Fruit fly (Drosophila melanogaster) whole organism, embryonic: Measurements from ENCODE around the gene spn-B.

Experiments
- Asciz ChIP-seq: fragments of 200-800 bp; sonication (Bioruptor generic); optimal IDR thresholded peaks from 2 replicates; lab custom pipeline; 2017; ENCODE audit warnings: missing biosample characterization, mild to moderate bottlenecking, missing genetic modification characterization, missing genetic modification reagents
- Bdp1 ChIP-seq: fragments of 200-800 bp; sonication (Bioruptor generic); optimal IDR thresholded peaks from 3 replicates; lab custom pipeline; 2016; ENCODE audit warnings: missing biosample characterization, missing genetic modification characterization
- CG10147 ChIP-seq: fragments of 200-800 bp; sonication (Bioruptor generic); optimal IDR thresholded peaks from 2 replicates; lab custom pipeline; 2019; ENCODE audit warnings: missing biosample characterization, mild to moderate bottlenecking, missing genetic modification characterization, moderate library complexity
- CG10366 ChIP-seq: fragments of 200-800 bp; sonication (Bioruptor generic); IDR thresholded peaks from 2 replicates; pipeline ENCODE4 v1.3.6; 2022; ENCODE audit warnings: missing biosample characterization, missing genetic modification characterization
- CG11247 ChIP-seq: fragments of 200-800 bp; sonication (Bioruptor generic); IDR thresholded peaks from 2 replicates; pipeline ENCODE4 v1.3.6; 2022; ENCODE audit warnings: missing biosample characterization, missing genetic modification characterization
- CG11504 ChIP-seq: fragments of 200-800 bp; sonication (Bioruptor generic); optimal IDR thresholded peaks from 3 replicates; lab custom pipeline; 2019; ENCODE audit warnings: missing biosample characterization, mild to moderate bottlenecking, missing genetic modification characterization, moderate library complexity
- CG11723 ChIP-seq: fragments of 200-800 bp; sonication (Bioruptor generic); optimal IDR thresholded peaks from 2 replicates; lab custom pipeline; 2017; ENCODE audit warnings: missing biosample characterization, mild to moderate bottlenecking, missing genetic modification characterization
- CG12071 ChIP-seq: fragments of 200-800 bp; sonication (Bioruptor generic); optimal IDR thresholded peaks from 3 replicates; lab custom pipeline; 2018; ENCODE audit warnings: missing biosample characterization, mild to moderate bottlenecking, missing genetic modification characterization
- CG12391 ChIP-seq: fragments of 200-800 bp; sonication (Bioruptor generic); optimal IDR thresholded peaks from 3 replicates; lab custom pipeline; 2018; ENCODE audit warnings: missing biosample characterization, mild to moderate bottlenecking, missing genetic modification characterization, moderate library complexity
- CG14441 ChIP-seq: fragments of 200-800 bp; sonication (Bioruptor generic); IDR thresholded peaks from 2 replicates; pipeline ENCODE4 v1.3.6; 2022; ENCODE audit warnings: missing biosample characterization, missing genetic modification characterization
- CG14710 ChIP-seq: fragments of 200-800 bp; sonication (Bioruptor generic); optimal IDR thresholded peaks from 3 replicates; lab custom pipeline; 2019; ENCODE audit warnings: missing biosample characterization, mild to moderate bottlenecking, missing genetic modification characterization, moderate library complexity
- CG15011 ChIP-seq: fragments of 200-800 bp; sonication (Bioruptor generic); optimal IDR thresholded peaks from 3 replicates; lab custom pipeline; 2018; ENCODE audit warnings: missing biosample characterization, mild to moderate bottlenecking, missing genetic modification characterization
- CG15514 ChIP-seq: fragments of 200-800 bp; sonication (Bioruptor generic); optimal IDR thresholded peaks from 3 replicates; lab custom pipeline; 2017; ENCODE audit warnings: missing biosample characterization, missing genetic modification characterization, mild to moderate bottlenecking, moderate library complexity, missing genetic modification reagents
- CG17328 ChIP-seq: fragments of 200-800 bp; sonication (Bioruptor generic); IDR thresholded peaks from 2 replicates; pipeline ENCODE4 v1.3.6; 2022; ENCODE audit warnings: missing biosample characterization, missing genetic modification characterization
- CG17359 ChIP-seq: fragments of 200-800 bp; sonication (Bioruptor generic); optimal IDR thresholded peaks from 3 replicates; lab custom pipeline; 2018; ENCODE audit warnings: missing biosample characterization, mild to moderate bottlenecking, missing genetic modification characterization, moderate library complexity
- CG2678 ChIP-seq: fragments of 200-800 bp; sonication (Bioruptor generic); optimal IDR thresholded peaks from 3 replicates; lab custom pipeline; 2019; ENCODE audit warnings: missing biosample characterization, mild to moderate bottlenecking, missing genetic modification characterization, moderate library complexity
- CG30403 ChIP-seq: fragments of 200-800 bp; sonication (Bioruptor generic); optimal IDR thresholded peaks from 3 replicates; lab custom pipeline; 2016; ENCODE audit warnings: missing biosample characterization, missing genetic modification characterization
- CG3847 ChIP-seq: fragments of 200-800 bp; sonication (Bioruptor generic); IDR thresholded peaks from 2 replicates; pipeline ENCODE4 v1.3.6; 2022; ENCODE audit warnings: missing biosample characterization, missing genetic modification characterization
- CG7987 ChIP-seq: fragments of 200-800 bp; sonication (Bioruptor generic); optimal IDR thresholded peaks from 2 replicates; lab custom pipeline; 2018; ENCODE audit warnings: missing biosample characterization, mild to moderate bottlenecking, missing genetic modification characterization, moderate library complexity
- CG8924 ChIP-seq: fragments of 200-800 bp; optimal IDR thresholded peaks from 3 replicates; lab custom pipeline; 2019; ENCODE audit warnings: missing biosample characterization, mild to moderate bottlenecking, missing genetic modification characterization, moderate library complexity
- CG9797 ChIP-seq: fragments of 200-800 bp; sonication (Bioruptor generic); optimal IDR thresholded peaks from 3 replicates; lab custom pipeline; 2018; ENCODE audit warnings: missing biosample characterization, mild to moderate bottlenecking, missing genetic modification characterization
- Eip74EF ChIP-seq, 2 experiments: fragments of 200-800 bp in 1 of 2; fragments of >200 bp in 1 of 2; sonication (Bioruptor generic) in 1 of 2; optimal IDR thresholded peaks; 2 replicates each; lab custom pipeline; 2017 to 2019; ENCODE audit warnings: missing biosample characterization in 2 of 2, missing genetic modification characterization in 2 of 2, mild to moderate bottlenecking in 1 of 2, moderate library complexity in 1 of 2
- GATAe ChIP-seq: fragments of 200-800 bp; sonication (Bioruptor generic); conservative IDR thresholded peaks from 2 replicates; pipeline ENCODE4 v1.3.6; 2022; ENCODE audit warnings: missing biosample characterization, missing genetic modification characterization
- HHEX ChIP-seq: fragments of 200-800 bp; sonication (Bioruptor generic); optimal IDR thresholded peaks from 3 replicates; lab custom pipeline; 2017; ENCODE audit warnings: missing biosample characterization, mild to moderate bottlenecking, missing genetic modification characterization, missing genetic modification reagents
- HLH4C ChIP-seq: fragments of 200-800 bp; sonication (Bioruptor generic); IDR thresholded peaks from 3 replicates; pipeline ENCODE4 v1.3.6; 2022; ENCODE audit warnings: missing biosample characterization, missing genetic modification characterization; ENCODE audit not compliant: partially characterized antibody
- Neu2 ChIP-seq: fragments of 200-800 bp; sonication (Bioruptor generic); optimal IDR thresholded peaks from 3 replicates; lab custom pipeline; 2016; ENCODE audit warnings: missing biosample characterization, missing genetic modification characterization, borderline replicate concordance
- Nf-YA ChIP-seq: fragments of 200-800 bp; sonication (Bioruptor generic); IDR thresholded peaks from 2 replicates; pipeline ENCODE4 v1.3.6; 2022; ENCODE audit warnings: missing biosample characterization, missing genetic modification characterization
- Nf-YB ChIP-seq: fragments of 200-800 bp; sonication (Bioruptor generic); optimal IDR thresholded peaks from 3 replicates; lab custom pipeline; 2019; ENCODE audit warnings: missing biosample characterization, mild to moderate bottlenecking, missing genetic modification characterization, moderate library complexity
- NfI ChIP-seq: fragments of 200-800 bp; sonication (Bioruptor generic); optimal IDR thresholded peaks from 3 replicates; lab custom pipeline; 2018; ENCODE audit warnings: missing biosample characterization, mild to moderate bottlenecking, missing genetic modification characterization, moderate library complexity
- Opbp ChIP-seq: fragments of 200-800 bp; sonication (Bioruptor generic); IDR thresholded peaks from 3 replicates; pipeline ENCODE4 v1.3.6; 2022; ENCODE audit warnings: missing biosample characterization, missing genetic modification characterization; ENCODE audit not compliant: partially characterized antibody
- Optix ChIP-seq: fragments of 200-800 bp; sonication (Bioruptor generic); IDR thresholded peaks from 3 replicates; pipeline ENCODE4 v1.3.6; 2022; ENCODE audit warnings: missing biosample characterization, missing genetic modification characterization
- Sox102F ChIP-seq: fragments of 200-800 bp; sonication (Bioruptor generic); optimal IDR thresholded peaks from 2 replicates; lab custom pipeline; 2018; ENCODE audit warnings: missing biosample characterization, mild to moderate bottlenecking, missing genetic modification characterization, moderate library complexity
- TFAM ChIP-seq: fragments of 200-800 bp; sonication (Bioruptor generic); optimal IDR thresholded peaks from 2 replicates; lab custom pipeline; 2017; ENCODE audit warnings: missing biosample characterization, missing genetic modification characterization, inconsistent platforms
- Xrp1 ChIP-seq: fragments of 200-800 bp; sonication (Bioruptor generic); IDR thresholded peaks from 2 replicates; pipeline ENCODE4 v1.3.6; 2022; ENCODE audit warnings: missing biosample characterization, missing genetic modification characterization
- al ChIP-seq: fragments of 200-800 bp; sonication (Bioruptor generic); IDR thresholded peaks from 2 replicates; pipeline ENCODE4 v1.3.6; 2022; ENCODE audit warnings: missing biosample characterization, missing genetic modification characterization
- ash1 ChIP-seq: fragments of 200-800 bp; sonication (Bioruptor generic); optimal IDR thresholded peaks from 2 replicates; lab custom pipeline; 2018; ENCODE audit warnings: missing biosample characterization, mild to moderate bottlenecking, missing genetic modification characterization
- bcd ChIP-seq: fragments of 200-800 bp; sonication (Bioruptor generic); optimal IDR thresholded peaks from 2 replicates; lab custom pipeline; 2017; ENCODE audit warnings: missing biosample characterization, mild to moderate bottlenecking, missing genetic modification characterization
- da ChIP-seq: fragments of 200-800 bp; sonication (Bioruptor generic); optimal IDR thresholded peaks from 2 replicates; lab custom pipeline; 2016; ENCODE audit warnings: missing biosample characterization, missing genetic modification characterization
- dan ChIP-seq: fragments of 200-800 bp; sonication (Bioruptor generic); IDR thresholded peaks from 2 replicates; pipeline ENCODE4 v1.3.6; 2022; ENCODE audit warnings: missing biosample characterization, missing genetic modification characterization
- dysf ChIP-seq: fragments of 200-800 bp; sonication (Bioruptor generic); IDR thresholded peaks from 3 replicates; pipeline ENCODE4 v1.3.6; 2022; ENCODE audit warnings: missing biosample characterization, missing genetic modification characterization
- h ChIP-seq: fragments of >200 bp; optimal IDR thresholded peaks from 2 replicates; lab custom pipeline; 2017
- ind ChIP-seq: fragments of 200-800 bp; sonication (Bioruptor generic); optimal IDR thresholded peaks from 3 replicates; lab custom pipeline; 2016; ENCODE audit warnings: missing biosample characterization, missing genetic modification characterization
- nau ChIP-seq: fragments of 200-800 bp; sonication (Bioruptor generic); optimal IDR thresholded peaks from 3 replicates; lab custom pipeline; 2017; ENCODE audit warnings: missing biosample characterization, mild to moderate bottlenecking, missing genetic modification characterization, missing genetic modification reagents
- phol ChIP-seq: fragments of 200-800 bp; sonication (Bioruptor generic); optimal IDR thresholded peaks from 3 replicates; lab custom pipeline; 2018; ENCODE audit warnings: missing biosample characterization, mild to moderate bottlenecking, missing genetic modification characterization, moderate library complexity
- prd ChIP-seq, 3 experiments: fragments of >200 bp in 2 of 3; fragments of 200-800 bp in 1 of 3; sonication (Bioruptor generic) in 1 of 3; optimal IDR thresholded peaks in 2 of 3; IDR thresholded peaks in 1 of 3; 2 replicates in 2 of 3; 3 replicates in 1 of 3; pipeline versions ENCODE4 v1.3.6 to Lab custom; 2017 to 2022; ENCODE audit warnings: missing biosample characterization in 1 of 3, missing genetic modification characterization in 1 of 3
- sens ChIP-seq: fragments of 200-800 bp; sonication (Bioruptor generic); peaks from one replicate; lab custom pipeline; 2016; ENCODE audit warnings: missing biosample characterization, missing genetic modification characterization
- sqz ChIP-seq: fragments of 200-800 bp; sonication (Bioruptor generic); optimal IDR thresholded peaks from 3 replicates; lab custom pipeline; 2018; ENCODE audit warnings: missing biosample characterization, mild to moderate bottlenecking, missing genetic modification characterization
- toy ChIP-seq: fragments of 200-800 bp; sonication (Bioruptor generic); IDR thresholded peaks from 2 replicates; pipeline ENCODE4 v1.3.6; 2022; ENCODE audit warnings: missing biosample characterization, missing genetic modification characterization
- vnd ChIP-seq: fragments of 200-800 bp; sonication (Bioruptor generic); IDR thresholded peaks from 3 replicates; pipeline ENCODE4 v1.3.6; 2022; ENCODE audit warnings: missing biosample characterization, missing genetic modification characterization; ENCODE audit not compliant: partially characterized antibody
- zf30C ChIP-seq: fragments of 200-800 bp; sonication (Bioruptor generic); optimal IDR thresholded peaks from 3 replicates; lab custom pipeline; 2018; ENCODE audit warnings: missing biosample characterization, mild to moderate bottlenecking, missing genetic modification characterization

The spn-B gene

dm6 chr3R:14351418-14351817 lies 23.6 kb downstream of the spn-B start (continued):
- TF ChIP-seq zf30C (GFP tag; lab: Kevin White, UChicago) (peak; percentile 34), h (lab: Kevin White, UChicago) (no peak), ind (GFP tag; lab: Kevin White, UChicago) (no peak), CG17328 (0 out of 2 replicates have a peak, but pooled peaks have one; percentile 9), CG12071 (GFP tag; lab: Kevin White, UChicago) (peak; percentile 13), CG15514 (GFP tag; lab: Kevin White, UChicago) (peak; percentile 12), sens (GFP tag; lab: Kevin White, UChicago) (peak; percentile 70), dan (GFP tag; lab: Robert Waterston, UW) (no peak), Asciz (GFP tag; lab: Kevin White, UChicago) (peak; percentile 33), HHEX (peak; percentile 31), CG11247 (GFP tag; lab: Robert Waterston, UW) (no peak), NfI (GFP tag; lab: Kevin White, UChicago) (peak; percentile 15), Sox102F (GFP tag; lab: Kevin White, UChicago) (peak; percentile 56), CG17359 (tag; lab: Kevin White, UChicago) (peak; percentile 46), CG14441 (GFP tag; lab: Robert Waterston, UW) (no peak), Nf-YB (GFP tag; lab: Kevin White, UChicago) (no peak), GATAe (GFP tag; lab: Robert Waterston, UW) (no peak), dysf (GFP tag; lab: Robert Waterston, UW) (0 out of 3 replicates have a peak, but pooled peaks have one; percentile 20), CG14710 (tag; lab: Kevin White, UChicago) (peak; percentile 16), HLH4C (GFP tag; lab: Robert Waterston, UW) (no peak), Xrp1 (GFP tag; lab: Robert Waterston, UW) (peak; percentile 9; the same call in 1 of the 2 replicates), CG10147 (GFP tag; lab: Kevin White, UChicago) (peak; percentile 3), CG8924 (peak; percentile 42), Eip74EF (GFP tag; optimal IDR thresholded peaks at IDR 0.05; lab: Kevin White, UChicago) (peak in 1 of 2 experiments; percentile 16), Bdp1 (GFP tag; lab: Kevin White, UChicago) (no peak), CG15011 (GFP tag; lab: Kevin White, UChicago) (peak; percentile 19), Neu2 (GFP tag; lab: Kevin White, UChicago) (no peak), phol (tag; lab: Kevin White, UChicago) (peak; percentile 42), Nf-YA (GFP tag; lab: Robert Waterston, UW) (no peak), Opbp (no peak), CG9797 (no peak)
- TF ChIP-seq, all 482 proteins: peak for 108

- TF ChIP-seq Optix (GFP tag; lab: Robert Waterston, UW): 0 out of 3 replicates have a peak, but pooled peaks have one; percentile 32
- TF ChIP-seq CG30403: peak; percentile 63
- peak; percentile 70 for TF ChIP-seq CG12391 (tag; lab: Kevin White, UChicago)
- TF ChIP-seq CG10366 (GFP tag; lab: Robert Waterston, UW): no peak; the same call in 1 of the 2 replicates
- no peak for TF ChIP-seq vnd (GFP tag; lab: Robert Waterston, UW)
- TF ChIP-seq CG3847: peak; percentile 38
- peak; percentile 76 for TF ChIP-seq bcd (GFP tag; lab: Kevin White, UChicago)
- TF ChIP-seq da (GFP tag; lab: Kevin White, UChicago): no peak
- TF ChIP-seq CG11723 (GFP tag; lab: Kevin White, UChicago): no peak
- peak; percentile 89 for TF ChIP-seq CG2678
- no peak for TF ChIP-seq TFAM
- TF ChIP-seq prd (optimal IDR thresholded peaks at IDR 0.05; lab: Kevin White, UChicago): no peak
- peak; percentile 66 for TF ChIP-seq prd (GFP tag; IDR thresholded peaks at IDR 0.05; lab: Robert Waterston, UW)
- TF ChIP-seq CG7987 (GFP tag; lab: Kevin White, UChicago): peak; percentile 16
- TF ChIP-seq CG11504 (tag; lab: Kevin White, UChicago): peak; percentile 91
- no peak for TF ChIP-seq ash1
- TF ChIP-seq al (GFP tag; lab: Robert Waterston, UW): peak; percentile 46
- peak; percentile 71 for TF ChIP-seq nau (GFP tag; lab: Kevin White, UChicago)
- TF ChIP-seq toy (GFP tag; lab: Robert Waterston, UW): peak; percentile 42; the same call in 1 of the 2 replicates
- peak; percentile 62 for TF ChIP-seq sqz (GFP tag; lab: Kevin White, UChicago)
Measured at dm6 chr3R:14353733-14354152, 25.9 kb downstream of the spn-B start.
